Worm (Caenorhabditis elegans) whole organism, L3 larva: ENCODE data around the gene T13C5.6.

ENCODE experiments used
- R02D3.7 ChIP-seq: fragments of 150-350 bp; optimal IDR thresholded peaks from 2 replicates; lab custom pipeline; 2014; ENCODE audit warnings: missing biosample characterization, missing genetic modification characterization
- ZK546.5 ChIP-seq: sonication (generic microtip); optimal IDR thresholded peaks from 2 replicates; lab custom pipeline; 2017; ENCODE audit warnings: missing biosample characterization, missing genetic modification characterization
- ama-1 ChIP-seq: fragments of 150-350 bp; optimal IDR thresholded peaks from 2 replicates; lab custom pipeline; 2018
- ceh-16 ChIP-seq: sonication (generic microtip); optimal IDR thresholded peaks from 2 replicates; lab custom pipeline; 2017; ENCODE audit warnings: missing biosample characterization, missing genetic modification characterization
- ceh-28 ChIP-seq: fragments of 150-350 bp; optimal IDR thresholded peaks from 2 replicates; lab custom pipeline; 2014; ENCODE audit warnings: missing biosample characterization, missing genetic modification reagents, missing genetic modification characterization
- ceh-9 ChIP-seq: sonication (generic microtip); optimal IDR thresholded peaks from 2 replicates; lab custom pipeline; 2018; ENCODE audit warnings: missing biosample characterization, missing genetic modification characterization
- daf-12 ChIP-seq: fragments of 150-350 bp; optimal IDR thresholded peaks from 2 replicates; lab custom pipeline; 2014; ENCODE audit warnings: missing biosample characterization, missing genetic modification reagents, missing genetic modification characterization
- egl-5 ChIP-seq: fragments of 150-350 bp; optimal IDR thresholded peaks from 2 replicates; lab custom pipeline; 2017; ENCODE audit warnings: missing biosample characterization, missing genetic modification reagents, missing genetic modification characterization, inconsistent platforms
- elt-2 ChIP-seq: sonication (generic microtip); optimal IDR thresholded peaks from 2 replicates; lab custom pipeline; 2016; ENCODE audit warnings: missing genetic modification reagents, mild to moderate bottlenecking, missing genetic modification characterization, missing compliant biosample characterization
- elt-3 ChIP-seq, 3 experiments: fragments of 150-350 bp in 1 of 3; sonication (generic microtip) in 2 of 3; optimal IDR thresholded peaks; 2 replicates in 2 of 3; 4 replicates in 1 of 3; lab custom pipeline; 2014 to 2017; ENCODE audit warnings: missing biosample characterization in 3 of 3, missing genetic modification characterization in 3 of 3
- fkh-10 ChIP-seq: sonication (generic microtip); optimal IDR thresholded peaks from 2 replicates; lab custom pipeline; 2017; ENCODE audit warnings: missing biosample characterization, missing genetic modification reagents, missing genetic modification characterization
- fkh-2 ChIP-seq: fragments of 150-350 bp; optimal IDR thresholded peaks from 2 replicates; lab custom pipeline; 2014; ENCODE audit warnings: missing biosample characterization, missing genetic modification reagents, missing genetic modification characterization
- fos-1 ChIP-seq: fragments of 150-350 bp; optimal IDR thresholded peaks from 2 replicates; lab custom pipeline; 2014; ENCODE audit warnings: missing biosample characterization, missing genetic modification characterization
- hmg-11 ChIP-seq: sonication (generic microtip); optimal IDR thresholded peaks from 2 replicates; lab custom pipeline; 2016; ENCODE audit warnings: missing genetic modification characterization, missing compliant biosample characterization
- jun-1 ChIP-seq: fragments of 150-350 bp; optimal IDR thresholded peaks from 2 replicates; lab custom pipeline; 2014; ENCODE audit warnings: missing biosample characterization, missing genetic modification reagents, missing genetic modification characterization
- lin-15B ChIP-seq: fragments of 150-350 bp; optimal IDR thresholded peaks from 2 replicates; lab custom pipeline; 2014; ENCODE audit warnings: missing biosample characterization, missing genetic modification characterization
- lin-39 ChIP-seq: fragments of 150-350 bp; optimal IDR thresholded peaks from 2 replicates; lab custom pipeline; 2018; ENCODE audit warnings: missing biosample characterization, missing genetic modification reagents, missing genetic modification characterization
- mdl-1 ChIP-seq: fragments of 150-350 bp; optimal IDR thresholded peaks from 2 replicates; lab custom pipeline; 2014; ENCODE audit warnings: missing biosample characterization, missing genetic modification characterization
- mml-1 ChIP-seq: fragments of 150-350 bp; sonication (generic microtip); optimal IDR thresholded peaks from 3 replicates; lab custom pipeline; 2014; ENCODE audit warnings: missing biosample characterization, missing genetic modification characterization
- nfya-1 ChIP-seq: sonication (generic microtip); optimal IDR thresholded peaks from 2 replicates; lab custom pipeline; 2017; ENCODE audit warnings: missing genetic modification characterization, mild to moderate bottlenecking, missing compliant biosample characterization, antibody characterized with exemption, moderate library complexity; ENCODE audit not compliant: insufficient read depth
- nhr-11 ChIP-seq: fragments of 150-350 bp; optimal IDR thresholded peaks from 2 replicates; lab custom pipeline; 2014; ENCODE audit warnings: missing biosample characterization, missing genetic modification characterization
- nhr-12 ChIP-seq: fragments of 150-350 bp; optimal IDR thresholded peaks from 2 replicates; lab custom pipeline; 2014; ENCODE audit warnings: missing biosample characterization, missing genetic modification characterization
- nhr-237 ChIP-seq: fragments of 150-350 bp; optimal IDR thresholded peaks from 2 replicates; lab custom pipeline; 2014; ENCODE audit warnings: missing biosample characterization, missing genetic modification characterization
- nhr-25 ChIP-seq: sonication (generic microtip); optimal IDR thresholded peaks from 2 replicates; lab custom pipeline; 2017; ENCODE audit warnings: missing biosample characterization, missing genetic modification characterization
- nhr-43 ChIP-seq: sonication (generic microtip); optimal IDR thresholded peaks from 2 replicates; lab custom pipeline; 2016; ENCODE audit warnings: mild to moderate bottlenecking, missing genetic modification characterization, missing compliant biosample characterization; ENCODE audit not compliant: poor library complexity, severe bottlenecking
- nhr-67 ChIP-seq: fragments of 150-350 bp; optimal IDR thresholded peaks from 2 replicates; lab custom pipeline; 2014; ENCODE audit warnings: missing biosample characterization, missing genetic modification characterization
- nhr-77 ChIP-seq: fragments of 150-350 bp; optimal IDR thresholded peaks from 2 replicates; lab custom pipeline; 2014; ENCODE audit warnings: missing biosample characterization, missing genetic modification characterization
- pha-4 ChIP-seq: fragments of 150-350 bp; optimal IDR thresholded peaks from 2 replicates; lab custom pipeline; 2014; ENCODE audit warnings: missing biosample characterization, missing genetic modification reagents, missing genetic modification characterization
- pqm-1 ChIP-seq: fragments of 150-350 bp; optimal IDR thresholded peaks from 2 replicates; lab custom pipeline; 2017; ENCODE audit warnings: missing biosample characterization, missing genetic modification characterization, inconsistent platforms
- skn-1 ChIP-seq: fragments of 150-350 bp; optimal IDR thresholded peaks from 2 replicates; lab custom pipeline; 2014; ENCODE audit warnings: missing biosample characterization, missing genetic modification characterization
- snpc-4 ChIP-seq: fragments of 150-350 bp; optimal IDR thresholded peaks from 2 replicates; lab custom pipeline; 2014; ENCODE audit warnings: missing biosample characterization, missing genetic modification characterization
- tbx-2 ChIP-seq: sonication (generic microtip); optimal IDR thresholded peaks from 2 replicates; lab custom pipeline; 2016; ENCODE audit warnings: mild to moderate bottlenecking, missing genetic modification characterization, missing compliant biosample characterization
- unc-39 ChIP-seq: sonication (generic microtip); optimal IDR thresholded peaks from 4 replicates; lab custom pipeline; 2017; ENCODE audit warnings: missing biosample characterization, missing genetic modification characterization
- unc-62 ChIP-seq: fragments of 150-350 bp; sonication (generic microtip); optimal IDR thresholded peaks from 4 replicates; lab custom pipeline; 2014; ENCODE audit warnings: missing biosample characterization, missing genetic modification reagents, missing genetic modification characterization
- zag-1 ChIP-seq: fragments of 150-350 bp; optimal IDR thresholded peaks from 2 replicates; lab custom pipeline; 2014; ENCODE audit warnings: missing biosample characterization, missing genetic modification characterization
- ztf-11 ChIP-seq: fragments of 150-350 bp; optimal IDR thresholded peaks from 2 replicates; lab custom pipeline; 2014; ENCODE audit warnings: missing biosample characterization, missing genetic modification characterization
- ztf-4 ChIP-seq: fragments of 150-350 bp; optimal IDR thresholded peaks from 2 replicates; lab custom pipeline; 2014; ENCODE audit warnings: missing biosample characterization, missing genetic modification characterization

Gene T13C5.6

ce11 chrX:6248778-6249658 is 41.5 kb upstream of the T13C5.6 start (continued):
- TF ChIP-seq ZK546.5 (tag; lab: Kevin White, UChicago) (no peak), lin-39 (tag; lab: Kevin White, UChicago) (no peak), unc-39 (no peak), hmg-11 (tag; lab: Kevin White, UChicago) (no peak), ceh-9 (tag; lab: Kevin White, UChicago) (no peak), ceh-28 (no peak), fkh-2 (tag; lab: Kevin White, UChicago) (no peak), nfya-1 (peak; percentile 14)

DNA sequence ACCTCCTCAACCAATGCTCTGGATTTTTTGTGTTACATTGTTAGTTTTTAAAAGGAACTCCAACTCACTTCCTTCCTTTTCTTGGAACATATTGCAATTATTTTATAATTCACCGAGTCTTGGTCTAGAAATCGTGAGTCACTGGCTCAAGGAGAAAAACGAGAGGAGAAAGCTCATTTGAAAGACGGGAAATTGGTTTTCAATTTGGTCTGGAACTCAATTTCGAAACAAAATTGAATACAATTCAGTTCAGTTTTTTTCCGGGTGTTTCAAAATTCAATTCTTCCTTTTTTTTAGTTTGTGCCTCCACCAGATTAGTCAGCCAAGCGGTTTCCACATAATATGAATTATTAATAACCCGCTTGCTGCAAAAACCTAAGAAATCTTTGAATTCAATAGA is 40.4 kb upstream of the T13C5.6 start:
- TF ChIP-seq fkh-10 (GFP tag; lab: Kevin White, UChicago) = peak; percentile 40
- no peak for TF ChIP-seq snpc-4
- TF ChIP-seq nhr-43 = no peak
- no peak for TF ChIP-seq daf-12 (tag; lab: Kevin White, UChicago)

DNA sequence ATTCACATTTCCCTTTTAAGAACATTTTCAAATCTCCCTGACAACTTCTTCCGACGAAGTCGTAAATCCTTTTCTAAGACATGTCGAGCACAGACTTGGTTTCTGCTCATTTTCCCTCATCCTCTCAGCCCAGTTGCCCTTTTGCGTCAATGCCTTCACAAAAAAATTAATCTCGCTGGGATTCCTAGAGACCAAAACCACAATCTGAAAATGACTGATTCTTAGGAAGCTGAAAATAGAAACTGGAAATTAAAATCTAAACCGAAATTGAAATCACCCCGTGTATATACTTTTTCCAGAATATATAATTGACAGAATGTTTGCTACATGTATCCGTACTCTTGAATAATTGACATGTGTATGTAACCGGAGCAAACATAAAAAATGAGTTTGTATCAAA is 39.5 kb upstream of the T13C5.6 start:
- TF ChIP-seq mdl-1 (tag; lab: Kevin White, UChicago) (no peak), ztf-11 (tag; lab: Kevin White, UChicago) (no peak), lin-39 (tag; lab: Kevin White, UChicago) (no peak), nhr-12 (tag; lab: Kevin White, UChicago) (no peak), daf-12 (tag; lab: Kevin White, UChicago) (no peak), snpc-4 (no peak), unc-62 (GFP tag; lab: Kevin White, UChicago) (no peak), hmg-11 (tag; lab: Kevin White, UChicago) (no peak), fkh-10 (GFP tag; lab: Kevin White, UChicago) (no peak), nfya-1 (no peak), tbx-2 (tag; lab: Kevin White, UChicago) (no peak), nhr-67 (tag; lab: Kevin White, UChicago) (no peak), R02D3.7 (no peak), ama-1 (lab: Kevin White, UChicago) (no peak), fkh-2 (tag; lab: Kevin White, UChicago) (no peak), elt-2 (tag; lab: Kevin White, UChicago) (no peak), nhr-11 (tag; lab: Kevin White, UChicago) (no peak), ceh-9 (tag; lab: Kevin White, UChicago) (no peak), skn-1 (tag; lab: Kevin White, UChicago) (no peak)

DNA sequence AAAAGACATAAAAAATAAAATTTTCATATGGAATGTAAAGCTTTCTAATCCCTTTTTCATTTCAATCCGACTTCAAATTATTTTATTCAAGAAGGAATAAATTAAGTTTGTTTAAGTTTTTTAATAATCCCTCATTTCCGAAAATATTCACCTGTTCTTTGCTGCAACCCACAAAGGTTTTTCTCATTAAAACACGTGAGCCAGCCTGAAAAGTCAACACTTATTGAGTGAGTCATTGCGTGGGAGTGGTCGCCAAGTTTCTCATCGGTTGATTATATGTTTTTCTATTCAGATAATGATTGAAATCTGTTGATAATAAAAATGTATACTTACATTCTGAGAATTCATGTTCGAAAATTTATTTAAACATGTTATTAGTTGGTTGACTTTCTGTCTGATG is 38.0 kb upstream of the T13C5.6 start:
- TF ChIP-seq mdl-1 (tag; lab: Kevin White, UChicago) = no peak
- TF ChIP-seq mml-1 = no peak
- no peak for TF ChIP-seq nhr-12 (tag; lab: Kevin White, UChicago)
- no peak for TF ChIP-seq zag-1 (tag; lab: Kevin White, UChicago)
- TF ChIP-seq pha-4 (tag; lab: Kevin White, UChicago) = peak; percentile 25
- TF ChIP-seq ama-1 (lab: Kevin White, UChicago) = no peak
- TF ChIP-seq nhr-67 (tag; lab: Kevin White, UChicago) = no peak
- no peak for TF ChIP-seq ztf-4
- TF ChIP-seq nhr-237 (tag; lab: Kevin White, UChicago) = no peak
- TF ChIP-seq ceh-9 (tag; lab: Kevin White, UChicago) = no peak
- TF ChIP-seq pqm-1 = peak; percentile 13
- TF ChIP-seq lin-15B (tag; lab: Kevin White, UChicago) = no peak
- TF ChIP-seq fos-1 (tag; lab: Kevin White, UChicago) = no peak
- TF ChIP-seq hmg-11 (tag; lab: Kevin White, UChicago) = no peak
- no peak for TF ChIP-seq elt-3 (tag; optimal IDR thresholded peaks at IDR 0.05; lab: Kevin White, UChicago)

DNA sequence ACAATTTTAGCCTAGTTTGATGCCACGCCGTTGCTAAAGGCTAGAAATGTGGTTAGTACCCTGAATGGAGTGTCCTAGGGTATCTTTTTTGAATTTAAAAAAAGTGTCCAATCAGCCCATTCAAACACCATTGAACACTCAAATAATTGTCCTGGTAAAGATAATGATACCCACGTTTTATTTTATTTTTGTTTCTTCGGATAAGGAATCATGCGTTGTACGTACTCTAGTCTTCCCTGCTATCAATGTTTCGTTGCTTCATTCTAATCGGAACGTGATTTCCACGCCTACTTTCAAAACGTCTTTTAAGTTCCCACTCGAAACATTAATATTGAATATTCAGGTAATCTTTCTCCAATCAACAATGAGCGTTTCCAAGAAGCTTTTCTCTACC is 33.1 kb upstream of the T13C5.6 start, which contains the start of gene got-2.2:
got-2.2 (plus strand) TSS at position 344 of the 394 bp plus-strand sequence.
- TF ChIP-seq pha-4 (tag; lab: Kevin White, UChicago) = no peak
- TF ChIP-seq nhr-25 (tag; lab: Kevin White, UChicago) = no peak
- TF ChIP-seq lin-39 (tag; lab: Kevin White, UChicago) = no peak
- no peak for TF ChIP-seq elt-3 (tag; optimal IDR thresholded peaks at IDR 0.05; lab: Kevin White, UChicago)
- TF ChIP-seq jun-1 (tag; lab: Kevin White, UChicago) = peak; percentile 4
- TF ChIP-seq nhr-12 (tag; lab: Kevin White, UChicago) = no peak
- TF ChIP-seq elt-2 (tag; lab: Kevin White, UChicago) = peak; percentile 63
- TF ChIP-seq snpc-4 = no peak
- no peak for TF ChIP-seq zag-1 (tag; lab: Kevin White, UChicago)
- no peak for TF ChIP-seq nhr-77 (tag; lab: Kevin White, UChicago)
- no peak for TF ChIP-seq ztf-11 (tag; lab: Kevin White, UChicago)
- peak; percentile 95 for TF ChIP-seq pqm-1
- TF ChIP-seq nfya-1 = no peak
- no peak for TF ChIP-seq fkh-10 (GFP tag; lab: Kevin White, UChicago)
- no peak for TF ChIP-seq egl-5
- TF ChIP-seq nhr-43 = peak; percentile 2
- no peak for TF ChIP-seq ZK546.5 (tag; lab: Kevin White, UChicago)
- TF ChIP-seq ceh-16 = no peak
- no peak for TF ChIP-seq unc-39
- TF ChIP-seq nhr-237 (tag; lab: Kevin White, UChicago) = no peak
